Worm (Caenorhabditis elegans) whole organism, L3 larva: ENCODE results near the gene R13H4.7.
A peak's percentile ranks its signal among the peaks of the same experiment; 100 is the strongest.

Experiments used
- ZK546.5 ChIP-seq: sonication (generic microtip); optimal IDR thresholded peaks from 2 replicates; lab custom pipeline; 2017; ENCODE audit warnings: missing biosample characterization, missing genetic modification characterization
- ama-1 ChIP-seq: fragments of 150-350 bp; optimal IDR thresholded peaks from 2 replicates; lab custom pipeline; 2018
- ceh-16 ChIP-seq: sonication (generic microtip); optimal IDR thresholded peaks from 2 replicates; lab custom pipeline; 2017; ENCODE audit warnings: missing biosample characterization, missing genetic modification characterization
- ceh-9 ChIP-seq: sonication (generic microtip); optimal IDR thresholded peaks from 2 replicates; lab custom pipeline; 2018; ENCODE audit warnings: missing biosample characterization, missing genetic modification characterization
- daf-12 ChIP-seq: fragments of 150-350 bp; optimal IDR thresholded peaks from 2 replicates; lab custom pipeline; 2014; ENCODE audit warnings: missing biosample characterization, missing genetic modification reagents, missing genetic modification characterization
- egl-27 ChIP-seq: sonication (generic microtip); optimal IDR thresholded peaks from 4 replicates; lab custom pipeline; 2017; ENCODE audit warnings: missing biosample characterization, missing genetic modification reagents, missing genetic modification characterization
- egl-5 ChIP-seq: fragments of 150-350 bp; optimal IDR thresholded peaks from 2 replicates; lab custom pipeline; 2017; ENCODE audit warnings: missing biosample characterization, missing genetic modification reagents, missing genetic modification characterization, inconsistent platforms
- elt-1 ChIP-seq: fragments of 150-350 bp; optimal IDR thresholded peaks from 2 replicates; lab custom pipeline; 2014; ENCODE audit warnings: missing biosample characterization, missing genetic modification characterization
- elt-2 ChIP-seq: sonication (generic microtip); optimal IDR thresholded peaks from 2 replicates; lab custom pipeline; 2016; ENCODE audit warnings: missing genetic modification reagents, mild to moderate bottlenecking, missing genetic modification characterization, missing compliant biosample characterization
- elt-3 ChIP-seq, 3 experiments: fragments of 150-350 bp in 1 of 3; sonication (generic microtip) in 2 of 3; optimal IDR thresholded peaks; 2 replicates in 2 of 3; 4 replicates in 1 of 3; lab custom pipeline; 2014 to 2017; ENCODE audit warnings: missing biosample characterization in 3 of 3, missing genetic modification characterization in 3 of 3
- eor-1 ChIP-seq, 2 experiments: fragments of 150-350 bp; optimal IDR thresholded peaks; 2 replicates each; lab custom pipeline; 2014 to 2018; ENCODE audit warnings: missing biosample characterization in 2 of 2, missing genetic modification characterization in 2 of 2
- fkh-10 ChIP-seq: sonication (generic microtip); optimal IDR thresholded peaks from 2 replicates; lab custom pipeline; 2017; ENCODE audit warnings: missing biosample characterization, missing genetic modification reagents, missing genetic modification characterization
- fkh-2 ChIP-seq: fragments of 150-350 bp; optimal IDR thresholded peaks from 2 replicates; lab custom pipeline; 2014; ENCODE audit warnings: missing biosample characterization, missing genetic modification reagents, missing genetic modification characterization
- fos-1 ChIP-seq: fragments of 150-350 bp; optimal IDR thresholded peaks from 2 replicates; lab custom pipeline; 2014; ENCODE audit warnings: missing biosample characterization, missing genetic modification characterization
- hmg-11 ChIP-seq: sonication (generic microtip); optimal IDR thresholded peaks from 2 replicates; lab custom pipeline; 2016; ENCODE audit warnings: missing genetic modification characterization, missing compliant biosample characterization
- jun-1 ChIP-seq: fragments of 150-350 bp; optimal IDR thresholded peaks from 2 replicates; lab custom pipeline; 2014; ENCODE audit warnings: missing biosample characterization, missing genetic modification reagents, missing genetic modification characterization
- lin-15B ChIP-seq: fragments of 150-350 bp; optimal IDR thresholded peaks from 2 replicates; lab custom pipeline; 2014; ENCODE audit warnings: missing biosample characterization, missing genetic modification characterization
- lin-39 ChIP-seq: fragments of 150-350 bp; optimal IDR thresholded peaks from 2 replicates; lab custom pipeline; 2018; ENCODE audit warnings: missing biosample characterization, missing genetic modification reagents, missing genetic modification characterization
- lsy-12 ChIP-seq: sonication (generic microtip); optimal IDR thresholded peaks from 2 replicates; lab custom pipeline; 2016; ENCODE audit warnings: mild to moderate bottlenecking, missing genetic modification characterization, missing compliant biosample characterization
- mdl-1 ChIP-seq: fragments of 150-350 bp; optimal IDR thresholded peaks from 2 replicates; lab custom pipeline; 2014; ENCODE audit warnings: missing biosample characterization, missing genetic modification characterization
- mml-1 ChIP-seq: fragments of 150-350 bp; sonication (generic microtip); optimal IDR thresholded peaks from 3 replicates; lab custom pipeline; 2014; ENCODE audit warnings: missing biosample characterization, missing genetic modification characterization
- nfya-1 ChIP-seq: sonication (generic microtip); optimal IDR thresholded peaks from 2 replicates; lab custom pipeline; 2017; ENCODE audit warnings: missing genetic modification characterization, mild to moderate bottlenecking, missing compliant biosample characterization, antibody characterized with exemption, moderate library complexity; ENCODE audit not compliant: insufficient read depth
- nhr-11 ChIP-seq: fragments of 150-350 bp; optimal IDR thresholded peaks from 2 replicates; lab custom pipeline; 2014; ENCODE audit warnings: missing biosample characterization, missing genetic modification characterization
- nhr-12 ChIP-seq: fragments of 150-350 bp; optimal IDR thresholded peaks from 2 replicates; lab custom pipeline; 2014; ENCODE audit warnings: missing biosample characterization, missing genetic modification characterization
- nhr-23 ChIP-seq: fragments of 150-350 bp; optimal IDR thresholded peaks from 2 replicates; lab custom pipeline; 2014; ENCODE audit warnings: missing biosample characterization, missing genetic modification reagents, missing genetic modification characterization
- nhr-25 ChIP-seq: sonication (generic microtip); optimal IDR thresholded peaks from 2 replicates; lab custom pipeline; 2017; ENCODE audit warnings: missing biosample characterization, missing genetic modification characterization
- nhr-28 ChIP-seq: fragments of 150-350 bp; optimal IDR thresholded peaks from 2 replicates; lab custom pipeline; 2014; ENCODE audit warnings: missing biosample characterization, missing genetic modification characterization
- nhr-43 ChIP-seq: sonication (generic microtip); optimal IDR thresholded peaks from 2 replicates; lab custom pipeline; 2016; ENCODE audit warnings: mild to moderate bottlenecking, missing genetic modification characterization, missing compliant biosample characterization; ENCODE audit not compliant: poor library complexity, severe bottlenecking
- nhr-67 ChIP-seq: fragments of 150-350 bp; optimal IDR thresholded peaks from 2 replicates; lab custom pipeline; 2014; ENCODE audit warnings: missing biosample characterization, missing genetic modification characterization
- nhr-76 ChIP-seq: fragments of 150-350 bp; sonication (generic microtip); optimal IDR thresholded peaks from 5 replicates; lab custom pipeline; 2014; ENCODE audit warnings: missing biosample characterization, missing genetic modification characterization
- nhr-77 ChIP-seq: fragments of 150-350 bp; optimal IDR thresholded peaks from 2 replicates; lab custom pipeline; 2014; ENCODE audit warnings: missing biosample characterization, missing genetic modification characterization
- pha-4 ChIP-seq: fragments of 150-350 bp; optimal IDR thresholded peaks from 2 replicates; lab custom pipeline; 2014; ENCODE audit warnings: missing biosample characterization, missing genetic modification reagents, missing genetic modification characterization
- pqm-1 ChIP-seq: fragments of 150-350 bp; optimal IDR thresholded peaks from 2 replicates; lab custom pipeline; 2017; ENCODE audit warnings: missing biosample characterization, missing genetic modification characterization, inconsistent platforms
- sea-2 ChIP-seq: fragments of 150-350 bp; sonication (generic microtip); optimal IDR thresholded peaks from 4 replicates; lab custom pipeline; 2014; ENCODE audit warnings: missing biosample characterization, missing genetic modification reagents, missing genetic modification characterization
- skn-1 ChIP-seq: fragments of 150-350 bp; optimal IDR thresholded peaks from 2 replicates; lab custom pipeline; 2014; ENCODE audit warnings: missing biosample characterization, missing genetic modification characterization
- snpc-4 ChIP-seq: fragments of 150-350 bp; optimal IDR thresholded peaks from 2 replicates; lab custom pipeline; 2014; ENCODE audit warnings: missing biosample characterization, missing genetic modification characterization
- tbx-2 ChIP-seq: sonication (generic microtip); optimal IDR thresholded peaks from 2 replicates; lab custom pipeline; 2016; ENCODE audit warnings: mild to moderate bottlenecking, missing genetic modification characterization, missing compliant biosample characterization
- unc-39 ChIP-seq: sonication (generic microtip); optimal IDR thresholded peaks from 4 replicates; lab custom pipeline; 2017; ENCODE audit warnings: missing biosample characterization, missing genetic modification characterization
- unc-62 ChIP-seq: fragments of 150-350 bp; sonication (generic microtip); optimal IDR thresholded peaks from 4 replicates; lab custom pipeline; 2014; ENCODE audit warnings: missing biosample characterization, missing genetic modification reagents, missing genetic modification characterization
- zag-1 ChIP-seq: fragments of 150-350 bp; optimal IDR thresholded peaks from 2 replicates; lab custom pipeline; 2014; ENCODE audit warnings: missing biosample characterization, missing genetic modification characterization

The R13H4.7 gene

DNA sequence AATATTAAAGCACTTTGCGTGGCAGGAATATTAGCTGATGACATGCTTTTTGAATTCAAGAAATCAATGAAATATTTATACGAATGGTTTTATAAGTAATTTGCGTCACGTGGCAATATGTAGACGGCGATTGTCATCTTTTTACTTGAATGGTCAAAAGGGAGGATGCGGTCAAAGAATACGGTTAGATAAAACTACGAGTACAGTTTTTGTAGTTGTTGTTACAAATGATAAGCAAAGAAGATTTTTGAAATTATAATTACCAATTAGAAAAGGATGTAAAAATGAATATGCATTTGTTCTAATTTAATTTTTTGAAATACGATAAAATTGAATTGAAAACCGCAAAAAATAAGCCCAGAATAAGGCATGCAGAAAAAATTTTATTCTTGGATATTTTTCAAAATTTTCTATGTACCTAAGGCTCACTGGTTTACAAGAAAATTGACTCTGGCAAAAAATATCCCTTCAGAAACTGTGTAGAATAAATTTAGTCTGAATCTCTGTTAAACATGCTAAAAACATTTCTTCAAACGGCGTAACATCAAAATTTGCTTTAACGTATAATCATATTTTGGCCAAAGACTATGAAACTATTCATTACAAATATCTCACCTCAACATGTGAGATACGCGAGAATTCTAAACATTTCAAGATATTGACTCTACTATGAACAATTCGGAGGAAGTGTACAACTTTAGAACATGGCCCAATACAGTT, 23.3 kb upstream of the R13H4.7 start, which contains the start of the genes sodh-2 and srx-76:
Gene sodh-2 (minus strand): TSS at position 101 of the 720 bp plus-strand sequence.
Gene srx-76 (plus strand): TSS at position 670 of the 720 bp plus-strand sequence.
- TF ChIP-seq fkh-2 (tag; lab: Kevin White, UChicago), result no peak
- no peak for TF ChIP-seq eor-1 (tag; optimal IDR thresholded peaks at IDR 0.05; lab: Kevin White, UChicago)

- no peak for TF ChIP-seq nhr-76
- peak; percentile 45 for TF ChIP-seq lin-39 (tag; lab: Kevin White, UChicago)
- TF ChIP-seq sea-2, result no peak
- TF ChIP-seq pqm-1 (tag; lab: Kevin White, UChicago), result peak; percentile 49
- TF ChIP-seq nhr-12 (tag; lab: Kevin White, UChicago), result no peak
- no peak for TF ChIP-seq egl-5 (tag; lab: Kevin White, UChicago)
- peak; percentile 88 for TF ChIP-seq pha-4 (tag; lab: Kevin White, UChicago)
- no peak for TF ChIP-seq fkh-10 (GFP tag; lab: Kevin White, UChicago)
- TF ChIP-seq nhr-43 (tag; lab: Kevin White, UChicago), result peak; percentile 59
- TF ChIP-seq skn-1 (tag; lab: Kevin White, UChicago), result no peak
- no peak for TF ChIP-seq fkh-2 (tag; lab: Kevin White, UChicago)
- no peak for TF ChIP-seq ceh-9
- TF ChIP-seq lin-15B (tag; lab: Kevin White, UChicago), result no peak
- no peak for TF ChIP-seq nhr-28 (tag; lab: Kevin White, UChicago)
- peak; percentile 96 for TF ChIP-seq ama-1 (lab: Kevin White, UChicago)
- TF ChIP-seq nhr-23, result peak; percentile 19
- TF ChIP-seq lsy-12 (tag; lab: Kevin White, UChicago), result peak; percentile 29
- TF ChIP-seq, all 47 proteins: peak for 7
Measured at ce11 chrV:11889115-11889935, 21.3 kb upstream of the R13H4.7 start.

- TF ChIP-seq nhr-77 (tag; lab: Kevin White, UChicago) (no peak), nhr-11 (tag; lab: Kevin White, UChicago) (no peak), ama-1 (lab: Kevin White, UChicago) (peak; percentile 97), nhr-43 (tag; lab: Kevin White, UChicago) (peak; percentile 16)
Measured at ce11 chrV:11888656-11889055, 20.6 kb upstream of the R13H4.7 start.

DNA sequence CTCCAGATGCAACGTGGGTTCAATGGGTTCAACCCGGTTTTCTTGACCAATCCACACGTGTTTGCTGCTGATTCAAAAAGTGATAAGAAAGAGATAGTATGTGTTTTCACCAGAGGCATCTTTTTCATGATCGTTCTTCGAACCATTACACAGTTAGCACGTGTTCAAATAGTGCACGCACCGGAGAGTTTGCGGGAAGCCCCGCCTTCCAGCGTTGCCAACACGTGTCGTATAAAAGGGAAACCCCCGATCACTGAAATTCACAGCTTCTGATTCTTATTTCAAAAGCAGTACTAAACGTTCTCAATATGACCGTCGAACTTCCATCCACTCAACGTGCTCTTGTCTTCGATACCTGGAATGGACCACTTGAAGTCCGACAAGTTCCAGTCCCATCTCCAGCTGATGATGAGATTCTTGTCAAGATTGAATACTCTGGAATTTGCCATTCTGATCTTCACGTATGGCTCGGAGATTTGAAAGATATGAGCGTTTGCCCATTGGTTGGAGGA, 20.0 kb upstream of the R13H4.7 start, which contains the start of gene adh-1:
Gene adh-1 (plus strand): TSS at position 261 of the 512 bp plus-strand sequence.
- no peak for TF ChIP-seq nhr-12 (tag; lab: Kevin White, UChicago)
- TF ChIP-seq nhr-11 (tag; lab: Kevin White, UChicago), result no peak
- peak; percentile 26 for TF ChIP-seq mml-1 (tag; lab: Kevin White, UChicago)
- TF ChIP-seq zag-1, result no peak
- no peak for TF ChIP-seq snpc-4 (tag; lab: Kevin White, UChicago)
- TF ChIP-seq ceh-16 (tag; lab: Kevin White, UChicago), result no peak
- TF ChIP-seq pha-4 (tag; lab: Kevin White, UChicago), result peak; percentile 70
- no peak for TF ChIP-seq nhr-28 (tag; lab: Kevin White, UChicago)
- TF ChIP-seq unc-39 (tag; lab: Kevin White, UChicago), result no peak
- no peak for TF ChIP-seq fkh-10 (GFP tag; lab: Kevin White, UChicago)
- TF ChIP-seq lin-39 (tag; lab: Kevin White, UChicago), result no peak
- TF ChIP-seq nhr-67 (tag; lab: Kevin White, UChicago), result no peak
- TF ChIP-seq jun-1 (tag; lab: Kevin White, UChicago), result peak; percentile 96
- no peak for TF ChIP-seq daf-12
- peak; percentile 59 for TF ChIP-seq nfya-1 (tag; lab: Kevin White, UChicago)
- no peak for TF ChIP-seq hmg-11 (tag; lab: Kevin White, UChicago)
- TF ChIP-seq pqm-1 (tag; lab: Kevin White, UChicago), result peak; percentile 98
- TF ChIP-seq egl-27 (tag; lab: Kevin White, UChicago), result no peak
- TF ChIP-seq nhr-76, result peak; percentile 22
- TF ChIP-seq skn-1 (tag; lab: Kevin White, UChicago), result no peak
- TF ChIP-seq sea-2, result no peak
- no peak for TF ChIP-seq eor-1 (tag; optimal IDR thresholded peaks at IDR 0.05; lab: Kevin White, UChicago)
- peak; percentile 94 for TF ChIP-seq mdl-1 (tag; lab: Kevin White, UChicago)
- peak; percentile 95 for TF ChIP-seq nhr-43 (tag; lab: Kevin White, UChicago)
- no peak for TF ChIP-seq ceh-9
- TF ChIP-seq elt-3 (tag; optimal IDR thresholded peaks at IDR 0.05; lab: Kevin White, UChicago), result peak in 1 of 3 experiments; percentile 25
- no peak for TF ChIP-seq unc-62 (GFP tag; lab: Kevin White, UChicago)
- peak; percentile 10 for TF ChIP-seq nhr-25 (tag; lab: Kevin White, UChicago)
- no peak for TF ChIP-seq fkh-2 (tag; lab: Kevin White, UChicago)
- TF ChIP-seq tbx-2 (tag; lab: Kevin White, UChicago), result peak; percentile 33
- TF ChIP-seq fos-1, result no peak
- TF ChIP-seq elt-2 (tag; lab: Kevin White, UChicago), result peak; percentile 47
- TF ChIP-seq ama-1 (lab: Kevin White, UChicago), result peak; percentile 96
- no peak for TF ChIP-seq egl-5 (tag; lab: Kevin White, UChicago)
- no peak for TF ChIP-seq elt-1 (tag; lab: Kevin White, UChicago)
- no peak for TF ChIP-seq nhr-77 (tag; lab: Kevin White, UChicago)
- TF ChIP-seq ZK546.5 (tag; lab: Kevin White, UChicago), result no peak
